Worm (Caenorhabditis elegans) whole organism, L2 larva: Measurements from ENCODE around the gene fbxa-138.

Experiments used
- F13H6.1 ChIP-seq: sonication (generic microtip); optimal IDR thresholded peaks from 2 replicates; lab custom pipeline; 2016; ENCODE audit warnings: missing genetic modification characterization, missing compliant biosample characterization
- ama-1 ChIP-seq: fragments of 150-350 bp; optimal IDR thresholded peaks from 2 replicates; lab custom pipeline; 2018; ENCODE audit warnings: inconsistent platforms
- crh-2 ChIP-seq: sonication (generic microtip); optimal IDR thresholded peaks from 2 replicates; lab custom pipeline; 2017; ENCODE audit warnings: missing biosample characterization, missing genetic modification characterization
- dmd-4 ChIP-seq: sonication (generic microtip); optimal IDR thresholded peaks from 2 replicates; lab custom pipeline; 2017; ENCODE audit warnings: missing biosample characterization, missing genetic modification characterization
- lsy-2 ChIP-seq, 2 experiments: fragments of 150-350 bp in 1 of 2; sonication (generic microtip) in 1 of 2; optimal IDR thresholded peaks; 2 replicates each; lab custom pipeline; 2014 to 2017; ENCODE audit warnings: missing biosample characterization in 2 of 2, missing genetic modification characterization in 2 of 2
- nhr-237 ChIP-seq: fragments of 150-350 bp; optimal IDR thresholded peaks from 2 replicates; lab custom pipeline; 2014; ENCODE audit warnings: missing biosample characterization, missing genetic modification characterization
- nhr-77 ChIP-seq: fragments of 150-350 bp; optimal IDR thresholded peaks from 2 replicates; lab custom pipeline; 2014; ENCODE audit warnings: missing biosample characterization, missing genetic modification characterization
- snpc-4 ChIP-seq: fragments of 150-350 bp; optimal IDR thresholded peaks from 2 replicates; lab custom pipeline; 2014; ENCODE audit warnings: missing biosample characterization, missing genetic modification characterization
- unc-39 ChIP-seq: fragments of 150-350 bp; optimal IDR thresholded peaks from 2 replicates; lab custom pipeline; 2014; ENCODE audit warnings: missing biosample characterization, missing genetic modification characterization
- zag-1 ChIP-seq: fragments of 150-350 bp; optimal IDR thresholded peaks from 2 replicates; lab custom pipeline; 2014; ENCODE audit warnings: missing biosample characterization, missing genetic modification characterization

ce11 chrIII:1395355-1395754, 11.3 kb upstream of the fbxa-138 start:
- TF ChIP-seq dmd-4 (tag; lab: Kevin White, UChicago) (no peak), unc-39 (no peak), lsy-2 (tag; optimal IDR thresholded peaks at IDR 0.05; lab: Kevin White, UChicago) (no peak), nhr-237 (tag; lab: Kevin White, UChicago) (no peak), crh-2 (tag; lab: Kevin White, UChicago) (no peak), snpc-4 (no peak), nhr-77 (no peak), zag-1 (tag; lab: Kevin White, UChicago) (no peak), F13H6.1 (tag; lab: Kevin White, UChicago) (no peak), ama-1 (lab: Kevin White, UChicago) (no peak)
